Fruit fly (Drosophila melanogaster): ENCODE measurements around the gene CG4362.

Gene CG4362

DNA sequence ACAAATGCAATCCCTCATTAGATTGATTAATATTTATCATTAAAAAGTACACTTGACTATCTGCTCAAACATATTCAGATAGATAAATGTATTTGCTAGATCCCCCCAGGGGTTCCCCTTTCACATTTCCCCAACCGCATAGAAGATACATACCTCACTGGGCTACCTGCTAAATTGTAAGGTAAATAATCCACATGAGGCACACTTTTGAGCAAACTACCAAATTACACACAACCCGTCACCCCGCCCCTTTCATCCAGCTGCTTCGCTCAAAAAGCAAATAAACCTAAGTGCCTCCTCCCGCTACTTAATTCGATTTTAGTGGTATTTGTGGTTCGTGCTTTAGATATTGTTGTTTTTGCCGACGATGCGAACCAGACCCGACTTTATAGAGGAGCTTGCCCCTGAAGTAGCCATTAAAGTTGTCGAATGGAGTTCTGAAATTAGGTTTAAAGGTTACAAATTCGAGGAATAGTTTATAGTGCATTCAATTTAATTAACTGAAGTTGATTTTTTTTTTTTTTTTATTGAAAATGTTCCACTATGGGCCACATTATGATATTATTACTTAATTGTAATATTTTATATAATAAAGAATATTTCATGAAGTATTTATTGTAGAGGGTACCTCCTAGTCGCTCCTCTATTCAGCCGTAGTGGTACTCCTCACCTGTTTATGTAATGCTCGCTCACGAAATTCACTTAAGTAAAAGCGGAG lies 44.3 kb downstream of the CG4362 start (continued):
- TF ChIP-seq CG12071 (GFP tag; optimal IDR thresholded peaks at IDR 0.05): peak; percentile 45
- no peak for TF ChIP-seq CG14965 (GFP tag; optimal IDR thresholded peaks at IDR 0.05; ENCODE audit: borderline replicate concordance)
- no peak for TF ChIP-seq disco-r (GFP tag; optimal IDR thresholded peaks at IDR 0.05)
- TF ChIP-seq Rfx (GFP tag; IDR thresholded peaks at IDR 0.05): peak; percentile 47; the same call in 1 of the 2 replicates
- TF ChIP-seq CG10654 (GFP tag; optimal IDR thresholded peaks at IDR 0.05): no peak
- TF ChIP-seq CG12942 (GFP tag; optimal IDR thresholded peaks at IDR 0.05): no peak
- no peak for TF ChIP-seq CG13287 (GFP tag; IDR thresholded peaks at IDR 0.05; ENCODE audit: partially characterized antibody)
- TF ChIP-seq Tbp (GFP tag; optimal IDR thresholded peaks at IDR 0.05): no peak
- no peak for TF ChIP-seq zfh2 (GFP tag; optimal IDR thresholded peaks at IDR 0.05)
- no peak for TF ChIP-seq zen2 (GFP tag; IDR thresholded peaks at IDR 0.05; ENCODE audit: partially characterized antibody)
- no peak for TF ChIP-seq al (GFP tag; IDR thresholded peaks at IDR 0.05)
- no peak for TF ChIP-seq sqz (GFP tag; optimal IDR thresholded peaks at IDR 0.05)
- TF ChIP-seq CG8765 (GFP tag; IDR thresholded peaks at IDR 0.05): no peak
- no peak for TF ChIP-seq Hsf (GFP tag; optimal IDR thresholded peaks at IDR 0.05)
- peak; percentile 33 for TF ChIP-seq CG30403 (GFP tag; optimal IDR thresholded peaks at IDR 0.05)
- no peak for TF ChIP-seq Side (GFP tag; optimal IDR thresholded peaks at IDR 0.05)
- no peak for TF ChIP-seq CG17186 (GFP tag; optimal IDR thresholded peaks at IDR 0.05)
- peak; percentile 23 for TF ChIP-seq sd (tag; optimal IDR thresholded peaks at IDR 0.05)
- TF ChIP-seq CG4617 (GFP tag; optimal IDR thresholded peaks at IDR 0.05; ENCODE audit: borderline replicate concordance): no peak
- TF ChIP-seq danr (GFP tag; IDR thresholded peaks at IDR 0.05): no peak
- no peak for TF ChIP-seq gfzf (GFP tag; optimal IDR thresholded peaks at IDR 0.05)
- TF ChIP-seq CG5245 (GFP tag; optimal IDR thresholded peaks at IDR 0.05): no peak
- TF ChIP-seq pzg (GFP tag; optimal IDR thresholded peaks at IDR 0.05): no peak
- no peak for TF ChIP-seq CG9609 (GFP tag; optimal IDR thresholded peaks at IDR 0.05)
- TF ChIP-seq Sry-δ (GFP tag; optimal IDR thresholded peaks at IDR 0.05): no peak
- no peak for TF ChIP-seq unpg (GFP tag; optimal IDR thresholded peaks at IDR 0.05)
- no peak for TF ChIP-seq H15 (GFP tag; IDR thresholded peaks at IDR 0.05)
- TF ChIP-seq lov (optimal IDR thresholded peaks at IDR 0.05): no peak
- 0 out of 3 replicates have a peak, but pooled peaks have one; percentile 7 for TF ChIP-seq lov (GFP tag; IDR thresholded peaks at IDR 0.05)
- TF ChIP-seq CG4404 (GFP tag; IDR thresholded peaks at IDR 0.05): 0 out of 2 replicates have a peak, but pooled peaks have one; percentile 16
- TF ChIP-seq Dip2 (GFP tag; IDR thresholded peaks at IDR 0.05): no peak
- no peak for TF ChIP-seq ems (GFP tag; optimal IDR thresholded peaks at IDR 0.05)
- TF ChIP-seq CG3847 (GFP tag; IDR thresholded peaks at IDR 0.05): no peak
- no peak for TF ChIP-seq Atf6 (GFP tag; IDR thresholded peaks at IDR 0.05)
- TF ChIP-seq D19A (tag; optimal IDR thresholded peaks at IDR 0.05): peak; percentile 64
- TF ChIP-seq yki (optimal IDR thresholded peaks at IDR 0.05): no peak
- no peak for TF ChIP-seq Hr39 (optimal IDR thresholded peaks at IDR 0.05)
- TF ChIP-seq lilli (GFP tag; optimal IDR thresholded peaks at IDR 0.05): no peak
- no peak; the same call in 1 of the 2 replicates for TF ChIP-seq esg (GFP tag; conservative IDR thresholded peaks at IDR 0.05)
- TF ChIP-seq CG1233 (GFP tag; optimal IDR thresholded peaks at IDR 0.05): no peak
- TF ChIP-seq cwo (GFP tag; optimal IDR thresholded peaks at IDR 0.05): no peak
- no peak for TF ChIP-seq CG9932 (GFP tag; IDR thresholded peaks at IDR 0.05)
- TF ChIP-seq CG9727 (GFP tag; optimal IDR thresholded peaks at IDR 0.05): no peak
- no peak for TF ChIP-seq CG15479 (GFP tag; optimal IDR thresholded peaks at IDR 0.05)
- no peak for TF ChIP-seq CG8281 (tag; optimal IDR thresholded peaks at IDR 0.05)
- no peak for TF ChIP-seq CG11560 (tag; IDR thresholded peaks at IDR 0.05)
- no peak for TF ChIP-seq dpn (GFP tag; optimal IDR thresholded peaks at IDR 0.05)
- TF ChIP-seq CG13775 (GFP tag; optimal IDR thresholded peaks at IDR 0.05): peak; percentile 8
- no peak for TF ChIP-seq gro (GFP tag; optimal IDR thresholded peaks at IDR 0.05)
- TF ChIP-seq eve (GFP tag; optimal IDR thresholded peaks at IDR 0.05): no peak
- no peak for TF ChIP-seq NfI (GFP tag; optimal IDR thresholded peaks at IDR 0.05)
- no peak for TF ChIP-seq h (optimal IDR thresholded peaks at IDR 0.05)
